Worm (Caenorhabditis elegans) whole organism, young adult: Measurements from ENCODE around the gene set-31.

ENCODE experiments used
- C06A6.2 ChIP-seq: fragments of 200-800 bp; sonication (Bioruptor generic); conservative IDR thresholded peaks from 2 replicates; pipeline ENCODE4 v1.3.6; 2022; ENCODE audit warnings: missing genetic modification characterization, missing compliant biosample characterization
- C17E4.6 ChIP-seq: fragments of 200-800 bp; sonication (Bioruptor generic); IDR thresholded peaks from 2 replicates; pipeline ENCODE4 v1.3.6; 2022; ENCODE audit warnings: missing genetic modification reagents, missing genetic modification characterization, missing compliant biosample characterization
- F10E7.11 ChIP-seq: sonication (generic microtip); optimal IDR thresholded peaks from 2 replicates; lab custom pipeline; 2017; ENCODE audit warnings: mild to moderate bottlenecking, missing genetic modification characterization, moderate library complexity, missing compliant biosample characterization
- F22D6.2 ChIP-seq: sonication (generic microtip); optimal IDR thresholded peaks from 2 replicates; lab custom pipeline; 2016; ENCODE audit warnings: mild to moderate bottlenecking, missing genetic modification characterization, missing compliant biosample characterization
- F37B4.10 ChIP-seq: fragments of 200-800 bp; sonication (Bioruptor generic); IDR thresholded peaks from 2 replicates; pipeline ENCODE4 v1.3.6; 2022; ENCODE audit warnings: missing genetic modification characterization, missing compliant biosample characterization
- K11D2.4 ChIP-seq: fragments of 200-800 bp; sonication (Bioruptor generic); IDR thresholded peaks from 2 replicates; pipeline ENCODE4 v1.3.6; 2022; ENCODE audit warnings: missing genetic modification reagents, missing genetic modification characterization, missing compliant biosample characterization
- K12H6.12 ChIP-seq: fragments of 200-800 bp; sonication (Bioruptor generic); optimal IDR thresholded peaks from 2 replicates; lab custom pipeline; 2018; ENCODE audit warnings: mild to moderate bottlenecking, missing genetic modification characterization, missing compliant biosample characterization
- Y56A3A.18 ChIP-seq: fragments of 200-800 bp; sonication (Bioruptor generic); IDR thresholded peaks from 2 replicates; pipeline ENCODE4 v1.3.6; 2022; ENCODE audit warnings: missing genetic modification reagents, missing genetic modification characterization, missing compliant biosample characterization
- Y95B8A.8 ChIP-seq: fragments of 200-800 bp; sonication (Bioruptor generic); IDR thresholded peaks from 2 replicates; pipeline ENCODE4 v1.3.6; 2022; ENCODE audit warnings: missing genetic modification reagents, missing genetic modification characterization, missing compliant biosample characterization
- ZK185.1 ChIP-seq: sonication (generic microtip); optimal IDR thresholded peaks from 2 replicates; lab custom pipeline; 2016; ENCODE audit warnings: mild to moderate bottlenecking, missing genetic modification characterization, missing compliant biosample characterization; ENCODE audit not compliant: poor library complexity, severe bottlenecking
- atf-7 ChIP-seq: sonication (generic microtip); optimal IDR thresholded peaks from 2 replicates; lab custom pipeline; 2017; ENCODE audit warnings: mild to moderate bottlenecking, missing genetic modification characterization, missing compliant biosample characterization
- athp-1 ChIP-seq: sonication (generic microtip); optimal IDR thresholded peaks from 2 replicates; lab custom pipeline; 2017; ENCODE audit warnings: mild to moderate bottlenecking, missing genetic modification characterization, missing compliant biosample characterization
- bed-2 ChIP-seq: fragments of 200-800 bp; sonication (Bioruptor generic); IDR thresholded peaks from 2 replicates; pipeline ENCODE4 v1.3.6; 2022; ENCODE audit warnings: missing genetic modification reagents, missing genetic modification characterization, missing compliant biosample characterization
- ccch-3 ChIP-seq: fragments of 200-800 bp; sonication (Bioruptor generic); optimal IDR thresholded peaks from 2 replicates; lab custom pipeline; 2018; ENCODE audit warnings: mild to moderate bottlenecking, missing genetic modification characterization, missing compliant biosample characterization
- cebp-2 ChIP-seq: fragments of 200-800 bp; sonication (Bioruptor generic); IDR thresholded peaks from 2 replicates; pipeline ENCODE4 v1.3.6; 2022; ENCODE audit warnings: missing genetic modification characterization, missing compliant biosample characterization
- ceh-100 ChIP-seq: fragments of 200-800 bp; sonication (Bioruptor generic); IDR thresholded peaks from 2 replicates; pipeline ENCODE4 v1.3.6; 2022; ENCODE audit warnings: missing genetic modification reagents, missing genetic modification characterization, missing compliant biosample characterization
- ceh-40 ChIP-seq: fragments of 200-800 bp; sonication (Bioruptor generic); IDR thresholded peaks from 2 replicates; pipeline ENCODE4 v1.3.6; 2022; ENCODE audit warnings: missing genetic modification characterization, missing compliant biosample characterization
- ceh-79 ChIP-seq: sonication (generic microtip); optimal IDR thresholded peaks from 2 replicates; lab custom pipeline; 2017; ENCODE audit warnings: mild to moderate bottlenecking, missing genetic modification characterization, missing compliant biosample characterization
- dpff-1 ChIP-seq: sonication (generic microtip); optimal IDR thresholded peaks from 2 replicates; lab custom pipeline; 2017; ENCODE audit warnings: mild to moderate bottlenecking, missing genetic modification characterization, missing compliant biosample characterization
- efl-1 ChIP-seq: fragments of 150-350 bp; optimal IDR thresholded peaks from 2 replicates; lab custom pipeline; 2014; ENCODE audit warnings: missing biosample characterization, missing genetic modification reagents, missing genetic modification characterization
- gei-17 ChIP-seq: fragments of 200-800 bp; sonication (Bioruptor generic); optimal IDR thresholded peaks from 2 replicates; lab custom pipeline; 2018; ENCODE audit warnings: mild to moderate bottlenecking, missing genetic modification characterization, missing compliant biosample characterization
- hmg-20 ChIP-seq: fragments of 200-800 bp; sonication (Bioruptor generic); IDR thresholded peaks from 2 replicates; pipeline ENCODE4 v1.3.6; 2022; ENCODE audit warnings: missing genetic modification reagents, missing genetic modification characterization, missing compliant biosample characterization
- let-526 ChIP-seq: fragments of 200-800 bp; sonication (Bioruptor generic); IDR thresholded peaks from 2 replicates; pipeline ENCODE4 v1.3.6; 2022; ENCODE audit warnings: missing genetic modification reagents, missing genetic modification characterization, missing compliant biosample characterization
- let-607 ChIP-seq, 2 experiments: fragments of 200-800 bp in 1 of 2; sonication (Bioruptor generic) in 1 of 2; sonication (generic microtip) in 1 of 2; optimal IDR thresholded peaks; 2 replicates each; lab custom pipeline; 2016 to 2018; ENCODE audit warnings: mild to moderate bottlenecking in 2 of 2, missing compliant biosample characterization in 2 of 2, missing genetic modification characterization in 2 of 2, moderate library complexity in 2 of 2, missing genotype in 1 of 2
- lsl-1 ChIP-seq: fragments of 200-800 bp; sonication (Bioruptor generic); optimal IDR thresholded peaks from 2 replicates; lab custom pipeline; 2018; ENCODE audit warnings: mild to moderate bottlenecking, missing genetic modification characterization, moderate library complexity, missing compliant biosample characterization
- mcd-1 ChIP-seq: fragments of 200-800 bp; sonication (Bioruptor generic); IDR thresholded peaks from 2 replicates; pipeline ENCODE4 v1.3.6; 2022; ENCODE audit warnings: missing genetic modification reagents, missing genetic modification characterization, missing compliant biosample characterization
- mel-28 ChIP-seq: sonication (generic microtip); optimal IDR thresholded peaks from 2 replicates; lab custom pipeline; 2016; ENCODE audit warnings: borderline replicate concordance, mild to moderate bottlenecking, missing genetic modification characterization, missing compliant biosample characterization
- mes-4 ChIP-seq: sonication (generic microtip); optimal IDR thresholded peaks from 2 replicates; lab custom pipeline; 2016; ENCODE audit warnings: missing genotype, missing genetic modification characterization, missing compliant biosample characterization
- mxl-1 ChIP-seq: sonication (generic microtip); optimal IDR thresholded peaks from 2 replicates; lab custom pipeline; 2016; ENCODE audit warnings: missing genetic modification characterization, missing compliant biosample characterization
- nfya-1 ChIP-seq: sonication (generic microtip); optimal IDR thresholded peaks from 2 replicates; lab custom pipeline; 2017; ENCODE audit warnings: antibody characterized with exemption, missing compliant biosample characterization, missing genetic modification characterization, borderline replicate concordance; ENCODE audit not compliant: insufficient read depth
- nfya-2 ChIP-seq: fragments of 200-800 bp; sonication (Bioruptor generic); IDR thresholded peaks from 2 replicates; pipeline ENCODE4 v1.3.6; 2022; ENCODE audit warnings: missing genetic modification reagents, missing genetic modification characterization, missing compliant biosample characterization
- nhr-179 ChIP-seq: sonication (generic microtip); optimal IDR thresholded peaks from 2 replicates; lab custom pipeline; 2016; ENCODE audit warnings: mild to moderate bottlenecking, missing genetic modification characterization, missing compliant biosample characterization
- nhr-80 ChIP-seq: sonication (generic microtip); optimal IDR thresholded peaks from 2 replicates; lab custom pipeline; 2016; ENCODE audit warnings: missing genetic modification characterization, missing compliant biosample characterization
- rec-8 ChIP-seq, 2 experiments: sonication (generic microtip); optimal IDR thresholded peaks; 2 replicates each; lab custom pipeline; 2016; ENCODE audit warnings: mild to moderate bottlenecking in 2 of 2, missing genetic modification characterization in 2 of 2, missing genetic modification reagents in 2 of 2, missing genotype in 2 of 2, missing biosample characterization in 1 of 2, missing compliant biosample characterization in 1 of 2, moderate library complexity in 1 of 2
- repo-1 ChIP-seq: sonication (generic microtip); optimal IDR thresholded peaks from 2 replicates; lab custom pipeline; 2017; ENCODE audit warnings: mild to moderate bottlenecking, missing genetic modification characterization, missing compliant biosample characterization
- snpc-1.1 ChIP-seq: sonication (generic microtip); optimal IDR thresholded peaks from 2 replicates; lab custom pipeline; 2017; ENCODE audit warnings: missing genetic modification characterization, mild to moderate bottlenecking, missing compliant biosample characterization, antibody characterized with exemption, moderate library complexity, missing genotype, missing genetic modification reagents; ENCODE audit not compliant: insufficient read depth
- snpc-3.4 ChIP-seq: sonication (generic microtip); optimal IDR thresholded peaks from 2 replicates; lab custom pipeline; 2017; ENCODE audit warnings: missing genetic modification characterization, mild to moderate bottlenecking, missing compliant biosample characterization, antibody characterized with exemption, moderate library complexity, missing genotype, missing genetic modification reagents
- somi-1 ChIP-seq: fragments of 200-800 bp; sonication (Bioruptor generic); optimal IDR thresholded peaks from 2 replicates; lab custom pipeline; 2018; ENCODE audit warnings: mild to moderate bottlenecking, missing genetic modification characterization, missing compliant biosample characterization
- sptf-2 ChIP-seq: fragments of 200-800 bp; sonication (Bioruptor generic); optimal IDR thresholded peaks from 2 replicates; lab custom pipeline; 2018; ENCODE audit warnings: mild to moderate bottlenecking, missing genetic modification characterization, missing compliant biosample characterization
- tbx-9 ChIP-seq: sonication (generic microtip); optimal IDR thresholded peaks from 2 replicates; lab custom pipeline; 2016; ENCODE audit warnings: borderline replicate concordance, missing genetic modification characterization, inconsistent platforms, missing compliant biosample characterization
- zfh-2 ChIP-seq: fragments of 200-800 bp; sonication (Bioruptor generic); conservative IDR thresholded peaks from 2 replicates; pipeline ENCODE4 v1.3.6; 2022; ENCODE audit warnings: missing genetic modification reagents, missing genetic modification characterization, missing compliant biosample characterization
- zim-3 ChIP-seq: sonication (generic microtip); optimal IDR thresholded peaks from 2 replicates; lab custom pipeline; 2017; ENCODE audit warnings: mild to moderate bottlenecking, missing genetic modification characterization, moderate library complexity, missing compliant biosample characterization
- ztf-18 ChIP-seq: sonication (generic microtip); optimal IDR thresholded peaks from 2 replicates; lab custom pipeline; 2016; ENCODE audit warnings: missing genotype, mild to moderate bottlenecking, missing genetic modification characterization, missing compliant biosample characterization
- ztf-25 ChIP-seq: fragments of 200-800 bp; sonication (Bioruptor generic); IDR thresholded peaks from 2 replicates; pipeline ENCODE4 v1.3.6; 2022; ENCODE audit warnings: missing genetic modification reagents, missing genetic modification characterization, missing compliant biosample characterization
- ztf-26 ChIP-seq: sonication (generic microtip); optimal IDR thresholded peaks from 2 replicates; lab custom pipeline; 2017; ENCODE audit warnings: missing genetic modification characterization, missing compliant biosample characterization
- ztf-28 ChIP-seq: fragments of 200-800 bp; sonication (Bioruptor generic); IDR thresholded peaks from 2 replicates; pipeline ENCODE4 v1.3.6; 2022; ENCODE audit warnings: missing genetic modification reagents, missing genetic modification characterization, missing compliant biosample characterization
- ztf-3 ChIP-seq: fragments of 200-800 bp; sonication (Bioruptor generic); optimal IDR thresholded peaks from 2 replicates; lab custom pipeline; 2018; ENCODE audit warnings: mild to moderate bottlenecking, missing genetic modification characterization, missing compliant biosample characterization

set-31 gene

DNA sequence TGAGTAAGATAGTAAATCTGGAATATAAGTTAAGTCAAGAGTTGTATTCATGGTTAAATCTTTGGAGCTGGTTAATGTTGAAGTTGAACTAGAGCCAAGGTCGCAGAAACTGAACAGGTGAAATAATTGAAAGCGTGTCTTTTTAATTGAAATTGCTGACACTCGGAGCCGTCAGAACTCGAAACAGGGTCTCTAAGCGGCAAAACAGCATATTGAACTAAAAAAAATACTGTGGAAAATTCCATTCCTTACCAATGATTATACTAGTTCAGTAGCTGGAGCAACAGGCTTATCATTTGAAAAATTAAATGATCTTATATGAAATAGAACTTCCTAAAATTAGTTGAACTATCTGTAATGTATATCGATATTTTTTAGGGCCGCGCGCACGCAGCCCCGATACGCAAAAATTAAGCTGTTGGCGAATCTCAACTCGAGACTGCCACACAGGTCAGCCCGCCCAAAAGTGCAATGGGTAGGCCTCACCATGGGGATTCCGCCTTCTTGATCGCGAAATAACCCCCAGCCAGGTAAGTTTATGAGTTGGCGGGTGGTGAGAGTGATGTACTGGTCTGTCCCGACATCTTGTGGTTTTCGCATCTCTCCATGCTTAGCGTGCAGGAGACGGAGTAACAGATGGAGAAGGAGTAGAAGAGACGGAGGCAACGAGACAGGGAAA is 50.6 kb downstream of the set-31 start, which contains the start of gene srz-97 (continued):
- TF ChIP-seq ztf-3 (GFP tag; lab: Kevin White, UChicago) = no peak
- TF ChIP-seq mel-28 (tag; lab: Kevin White, UChicago) = no peak
- TF ChIP-seq repo-1 (tag; lab: Kevin White, UChicago) = no peak
- peak; percentile 15 for TF ChIP-seq athp-1 (tag; lab: Kevin White, UChicago)
- 0 out of 2 replicates have a peak, but pooled peaks have one; percentile 45 for TF ChIP-seq hmg-20 (GFP tag; lab: Robert Waterston, UW)
- TF ChIP-seq mxl-1 = no peak
- peak; percentile 13 for TF ChIP-seq ZK185.1 (tag; lab: Kevin White, UChicago)
- TF ChIP-seq nfya-2 = no peak
- no peak for TF ChIP-seq nfya-1 (tag; lab: Kevin White, UChicago)
- peak; percentile 39 for TF ChIP-seq snpc-3.4 (tag; lab: Kevin White, UChicago)
- no peak for TF ChIP-seq ceh-79
- TF ChIP-seq nhr-80 (tag; lab: Kevin White, UChicago) = no peak
- TF ChIP-seq ztf-26 (tag; lab: Kevin White, UChicago) = no peak
- TF ChIP-seq ceh-40 = 0 out of 2 replicates have a peak, but pooled peaks have one; percentile 15
- no peak for TF ChIP-seq rec-8 (tag; optimal IDR thresholded peaks at IDR 0.05; lab: Kevin White, UChicago)
- peak; percentile 74 for TF ChIP-seq mcd-1 (GFP tag; lab: Robert Waterston, UW)
- no peak for TF ChIP-seq let-526
- no peak for TF ChIP-seq ztf-25 (GFP tag; lab: Robert Waterston, UW)
- TF ChIP-seq K12H6.12 = no peak
- no peak for TF ChIP-seq ccch-3
- TF ChIP-seq somi-1 = no peak
- TF ChIP-seq zfh-2 (GFP tag; lab: Robert Waterston, UW) = no peak; the same call in 1 of the 2 replicates
- TF ChIP-seq atf-7 (tag; lab: Kevin White, UChicago) = no peak
- TF ChIP-seq bed-2 (GFP tag; lab: Robert Waterston, UW) = peak; percentile 37; the same call in 1 of the 2 replicates
- TF ChIP-seq ceh-100 (GFP tag; lab: Robert Waterston, UW) = 0 out of 2 replicates have a peak, but pooled peaks have one; percentile 42
- no peak for TF ChIP-seq sptf-2 (GFP tag; lab: Kevin White, UChicago)
- no peak for TF ChIP-seq C17E4.6 (GFP tag; lab: Robert Waterston, UW)
- 0 out of 2 replicates have a peak, but pooled peaks have one; percentile 73 for TF ChIP-seq F37B4.10 (GFP tag; lab: Robert Waterston, UW)
- TF ChIP-seq dpff-1 (tag; lab: Kevin White, UChicago) = no peak
- TF ChIP-seq gei-17 (GFP tag; lab: Kevin White, UChicago) = no peak
- TF ChIP-seq lsl-1 (GFP tag; lab: Kevin White, UChicago) = peak; percentile 59
- no peak for TF ChIP-seq F22D6.2
- no peak for TF ChIP-seq nhr-179 (tag; lab: Kevin White, UChicago)
- TF ChIP-seq zim-3 (tag; lab: Kevin White, UChicago) = no peak
- TF ChIP-seq cebp-2 (GFP tag; lab: Robert Waterston, UW) = no peak
- TF ChIP-seq C06A6.2 (GFP tag; lab: Robert Waterston, UW) = no peak
- TF ChIP-seq Y56A3A.18 = peak; percentile 48; the same call in 1 of the 2 replicates
- TF ChIP-seq F10E7.11 (tag; lab: Kevin White, UChicago) = no peak
- no peak for TF ChIP-seq ztf-28 (GFP tag; lab: Robert Waterston, UW)
- peak; percentile 27 for TF ChIP-seq ztf-18 (tag; lab: Kevin White, UChicago)
- no peak for TF ChIP-seq let-607 (tag; optimal IDR thresholded peaks at IDR 0.05; lab: Kevin White, UChicago)
- TF ChIP-seq tbx-9 (tag; lab: Kevin White, UChicago) = no peak
- TF ChIP-seq snpc-1.1 = peak; percentile 93
- peak; percentile 17 for TF ChIP-seq mes-4 (tag; lab: Kevin White, UChicago)
- no peak for TF ChIP-seq efl-1 (GFP tag; lab: Kevin White, UChicago)
- TF ChIP-seq Y95B8A.8 = peak; percentile 83; the same call in 1 of the 2 replicates
- TF ChIP-seq K11D2.4 (GFP tag; lab: Robert Waterston, UW) = no peak
